Worm (Caenorhabditis elegans) whole organism, dauer: Measurements from ENCODE around the gene par-3.

Source experiments
- unc-62 ChIP-seq: sonication (generic microtip); optimal IDR thresholded peaks from 2 replicates; lab custom pipeline; 2017; ENCODE audit warnings: missing biosample characterization, missing genetic modification reagents, missing genetic modification characterization

Gene par-3

ce11 chrIII:5697963-5698730, 34.1 kb downstream of the par-3 start, which contains the start of the genes lgg-3 and rgs-5:
lgg-3 (minus strand) TSS chrIII:5698013.
rgs-5 (plus strand) TSS chrIII:5698555.
- no peak for TF ChIP-seq unc-62

ce11 chrIII:5701491-5701890, 37.5 kb downstream of the par-3 start:
- TF ChIP-seq unc-62, result no peak

- no peak for TF ChIP-seq unc-62
Measured at ce11 chrIII:5705228-5705888, 41.3 kb downstream of the par-3 start, which contains the start of gene swp-1. swp-1 (minus strand) TSS chrIII:5705525.

ce11 chrIII:5706077-5706627, 42.1 kb downstream of the par-3 start, which contains the start of gene rpl-23:
rpl-23 (minus strand) TSS chrIII:5706127.
- TF ChIP-seq unc-62, result no peak

ce11 chrIII:5707546-5707945, 43.5 kb downstream of the par-3 start:
- TF ChIP-seq unc-62, result no peak

ce11 chrIII:5708024-5708423, 44.0 kb downstream of the par-3 start:
- no peak for TF ChIP-seq unc-62

ce11 chrIII:5709224-5709623, 45.2 kb downstream of the par-3 start, which contains the start of gene hpo-28:
hpo-28 (minus strand) TSS chrIII:5709324.
- no peak for TF ChIP-seq unc-62

- TF ChIP-seq unc-62, result no peak
Measured at ce11 chrIII:5710045-5710444, 46.0 kb downstream of the par-3 start, which contains the start of gene B0336.12. B0336.12 (minus strand) TSS chrIII:5710145.

- no peak for TF ChIP-seq unc-62
Measured at ce11 chrIII:5710676-5711075, 46.6 kb downstream of the par-3 start.

- TF ChIP-seq unc-62, result no peak
Measured at ce11 chrIII:5711242-5711641, 47.2 kb downstream of the par-3 start, which contains the start of gene rbm-26. rbm-26 (plus strand) TSS chrIII:5711542.

ce11 chrIII:5711881-5712643, 48.0 kb downstream of the par-3 start:
- no peak for TF ChIP-seq unc-62

- no peak for TF ChIP-seq unc-62
Measured at ce11 chrIII:5714230-5714983, 50.4 kb downstream of the par-3 start, which contains the start of gene arf-1. arf-1 (plus strand) TSS chrIII:5714886.

ce11 chrIII:5714984-5715454, 51.0 kb downstream of the par-3 start:
- no peak for TF ChIP-seq unc-62

- TF ChIP-seq unc-62, result no peak
Measured at ce11 chrIII:5715467-5715866, 51.4 kb downstream of the par-3 start.

ce11 chrIII:5717173-5717748, 53.2 kb downstream of the par-3 start:
- TF ChIP-seq unc-62, result no peak
